Fruit fly (Drosophila melanogaster): ENCODE measurements around the gene CG11403.

DNA sequence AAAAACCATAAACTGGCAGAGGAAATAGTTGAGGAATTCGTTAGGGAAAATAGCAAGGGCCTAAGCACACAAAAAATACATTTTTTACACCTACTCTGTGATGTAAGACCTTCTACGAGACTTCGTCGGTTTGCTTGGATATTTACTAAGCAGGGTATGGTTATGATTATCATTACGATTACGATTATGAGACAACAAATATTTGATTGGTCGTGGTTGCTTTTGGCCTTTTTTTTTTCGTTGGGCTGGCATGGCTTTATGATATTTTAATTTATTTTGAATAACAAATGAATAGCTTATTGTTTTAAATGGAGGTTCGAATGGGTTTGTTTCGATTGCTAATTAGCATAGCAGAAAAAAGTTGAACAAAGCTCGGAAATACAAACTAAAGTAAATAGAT lies 24.9 kb upstream of the CG11403 start:
- no peak for TF ChIP-seq CG8478 (optimal IDR thresholded peaks at IDR 0.05)
- TF ChIP-seq CTCF (optimal IDR thresholded peaks at IDR 0.05) = no peak
